Worm (Caenorhabditis elegans): Measurements from ENCODE around the gene acr-16.
A peak's percentile ranks its signal among the peaks of the same experiment; 100 is the strongest.
"Not testable (repeated sequence)": the region's sequence is repeated elsewhere in the genome, so short reads cannot be mapped to it uniquely, and the experiment has no call there.

acr-16 gene

DNA sequence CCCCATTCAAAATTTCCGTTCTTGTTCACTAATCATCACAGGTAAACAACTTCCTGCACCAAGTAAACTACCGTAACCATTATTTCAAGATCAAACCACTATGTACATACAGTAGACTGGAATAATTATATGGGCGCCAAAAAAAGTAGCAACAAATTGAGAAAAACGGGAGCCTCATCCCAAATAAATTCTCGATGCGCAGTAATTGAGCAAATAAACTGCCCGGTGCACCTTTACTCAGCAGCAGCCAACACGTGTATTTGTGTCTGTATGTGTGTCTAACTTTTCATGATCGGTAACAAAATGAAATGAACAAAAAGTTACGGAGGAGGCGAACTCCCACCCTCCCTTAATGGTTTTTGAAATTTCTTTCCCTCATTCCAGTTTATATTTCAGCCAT lies 31.8 kb upstream of the acr-16 start, which contains the start of gene otpl-5:
TSS of gene otpl-5 (plus strand) at position 301 of the 400 bp plus-strand sequence.
- no peak for TF ChIP-seq egl-13 (tag; optimal IDR thresholded peaks at IDR 0.05)

DNA sequence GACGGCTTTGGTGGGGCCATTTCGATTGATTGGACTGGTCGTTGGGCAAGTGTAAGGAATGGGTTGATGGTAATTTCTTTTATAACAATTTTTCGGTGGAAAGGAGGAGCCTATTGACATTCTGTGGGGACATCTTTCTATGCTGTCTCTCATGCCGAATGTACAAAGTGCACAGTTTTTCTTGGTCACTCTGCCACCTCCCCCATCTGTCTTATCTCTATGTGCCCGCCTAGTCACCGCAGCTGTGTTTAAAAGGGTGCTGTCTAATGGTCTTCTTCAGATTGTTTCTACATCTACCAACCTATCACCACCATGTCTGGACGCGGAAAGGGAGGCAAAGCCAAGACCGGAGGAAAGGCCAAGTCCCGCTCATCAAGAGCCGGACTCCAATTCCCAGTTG lies 27.9 kb upstream of the acr-16 start, which contains the start of the genes his-8 and his-7:
TSS of gene his-8 (minus strand) at position 20 of the 400 bp plus-strand sequence.
TSS of gene his-7 (plus strand) at position 313 of the 400 bp plus-strand sequence.
- TF ChIP-seq efl-1 (optimal IDR thresholded peaks at IDR 0.05): not testable (repeated sequence)
- TF ChIP-seq efl-1 (GFP tag; optimal IDR thresholded peaks at IDR 0.05 in 1 of 2): peak in 1 of 2 experiments; percentile 40

DNA sequence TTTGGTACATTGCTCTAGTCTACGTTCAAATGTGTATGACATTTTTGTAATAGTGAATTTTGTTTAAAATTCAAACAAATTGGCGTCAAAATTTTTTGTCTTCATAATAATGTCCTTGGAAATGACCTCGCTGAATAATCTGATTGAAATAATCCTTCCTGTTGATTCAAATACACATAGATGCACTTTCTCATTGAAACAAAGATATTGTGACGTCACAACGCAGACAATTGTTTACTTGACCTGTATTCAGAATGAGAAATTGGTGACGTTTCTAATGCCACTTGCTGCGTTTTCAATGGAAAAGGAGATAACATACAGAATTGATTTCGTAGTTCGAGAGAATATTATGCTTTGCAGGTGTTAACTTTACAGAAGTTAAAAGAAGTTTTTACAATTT lies 27.1 kb upstream of the acr-16 start:
- TF ChIP-seq mab-9 (GFP tag; IDR thresholded peaks at IDR 0.05) (no peak), lin-13 (GFP tag; optimal IDR thresholded peaks at IDR 0.05) (no peak), pqm-1 (tag; optimal IDR thresholded peaks at IDR 0.05) (no peak), nhr-28 (tag; optimal IDR thresholded peaks at IDR 0.05) (no peak), nhr-85 (tag) (peak; percentile 87), lin-39 (tag; optimal IDR thresholded peaks at IDR 0.05) (no peak), ces-1 (GFP tag; optimal IDR thresholded peaks at IDR 0.05) (no peak)

DNA sequence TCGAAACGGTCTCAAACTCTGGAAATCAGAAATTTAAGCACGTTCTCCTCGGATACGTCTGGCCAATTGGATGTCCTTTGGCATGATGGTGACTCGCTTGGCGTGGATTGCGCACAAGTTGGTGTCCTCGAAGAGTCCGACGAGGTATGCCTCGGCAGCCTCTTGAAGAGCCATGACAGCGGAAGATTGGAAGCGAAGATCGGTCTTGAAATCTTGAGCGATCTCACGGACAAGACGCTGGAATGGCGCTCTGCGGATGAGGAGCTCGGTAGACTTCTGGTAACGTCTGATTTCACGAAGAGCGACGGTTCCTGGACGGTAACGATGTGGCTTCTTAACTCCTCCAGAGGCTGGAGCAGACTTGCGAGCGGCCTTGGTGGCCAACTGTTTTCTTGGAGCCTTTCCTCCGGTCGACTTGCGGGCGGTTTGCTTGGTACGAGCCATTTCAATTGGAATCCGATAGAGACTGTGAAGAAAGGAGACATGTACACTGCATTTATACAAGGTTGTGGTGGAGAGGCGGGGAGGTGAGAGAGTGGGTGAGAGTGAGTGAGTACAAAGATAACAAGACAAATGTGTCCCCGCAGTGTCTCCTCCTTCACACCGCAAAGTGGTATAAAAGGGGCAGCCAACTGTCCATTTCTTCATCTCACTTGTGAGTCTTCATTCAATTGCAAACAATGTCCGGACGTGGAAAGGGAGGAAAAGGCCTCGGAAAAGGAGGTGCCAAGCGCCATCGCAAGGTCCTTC lies 26.3 kb upstream of the acr-16 start, which contains the start of the genes his-6 and his-5:
TSS of gene his-6 (minus strand) at position 444 of the 750 bp plus-strand sequence.
TSS of gene his-5 (plus strand) at position 681 of the 750 bp plus-strand sequence.
- TF ChIP-seq efl-3 (GFP tag; optimal IDR thresholded peaks at IDR 0.05): peak; percentile 17
- peak; percentile 23 for TF ChIP-seq rnt-1 (tag; optimal IDR thresholded peaks at IDR 0.05)
- peak; percentile 76 for TF ChIP-seq nhr-85 (tag)
- TF ChIP-seq nhr-19 (GFP tag; conservative IDR thresholded peaks at IDR 0.05): peak; percentile 66
- TF ChIP-seq nhr-71 (tag; optimal IDR thresholded peaks at IDR 0.05): peak; percentile 50
- TF ChIP-seq nhr-47 (tag; optimal IDR thresholded peaks at IDR 0.05): peak; percentile 44
- TF ChIP-seq nhr-20 (tag; optimal IDR thresholded peaks at IDR 0.05): peak; percentile 43
- peak; percentile 62 for TF ChIP-seq swsn-7 (tag; optimal IDR thresholded peaks at IDR 0.05)
- peak; percentile 88 for TF ChIP-seq grh-1 (GFP tag; IDR thresholded peaks at IDR 0.05)
- TF ChIP-seq nhr-90 (tag; optimal IDR thresholded peaks at IDR 0.05; ENCODE audit: poor library complexity): peak; percentile 30
- TF ChIP-seq ceh-88 (GFP tag; IDR thresholded peaks at IDR 0.05): peak; percentile 8; the same call in 1 of the 2 replicates
- TF ChIP-seq ztf-11 (tag; optimal IDR thresholded peaks at IDR 0.05): peak in 1 of 2 experiments; percentile 60
- TF ChIP-seq lin-14 (GFP tag; optimal IDR thresholded peaks at IDR 0.05): peak; percentile 80
- TF ChIP-seq snu-23 (GFP tag; optimal IDR thresholded peaks at IDR 0.05): peak; percentile 41
- peak; percentile 24; the same call in 1 of the 2 replicates for TF ChIP-seq isw-1 (GFP tag; IDR thresholded peaks at IDR 0.05)

DNA sequence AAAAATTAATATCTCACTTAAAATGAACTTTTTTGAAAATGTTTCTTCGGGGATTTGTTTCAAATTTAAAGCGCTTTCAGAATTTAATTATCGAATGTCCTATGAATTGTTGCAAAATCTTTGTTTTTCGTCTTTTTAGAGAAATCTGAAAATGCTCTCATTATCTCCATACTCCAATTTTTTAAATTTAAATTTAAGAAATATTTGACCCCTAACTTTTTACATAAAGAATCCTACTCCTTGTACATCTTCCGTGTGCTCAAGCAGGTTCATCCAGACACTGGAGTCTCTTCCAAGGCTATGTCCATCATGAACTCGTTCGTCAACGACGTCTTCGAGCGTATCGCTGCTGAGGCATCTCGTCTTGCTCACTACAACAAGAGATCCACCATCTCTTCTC lies 24.8 kb upstream of the acr-16 start, which contains the start of gene his-39:
TSS of gene his-39 (plus strand) at position 301 of the 400 bp plus-strand sequence.
- TF ChIP-seq mdl-1 (tag; optimal IDR thresholded peaks at IDR 0.05) (no peak), lin-15B (tag; optimal IDR thresholded peaks at IDR 0.05) (no peak), swsn-7 (tag; optimal IDR thresholded peaks at IDR 0.05) (no peak), nhr-71 (tag; optimal IDR thresholded peaks at IDR 0.05) (no peak), unc-30 (tag; optimal IDR thresholded peaks at IDR 0.05) (no peak), nhr-28 (tag; optimal IDR thresholded peaks at IDR 0.05) (no peak), nhr-77 (tag; optimal IDR thresholded peaks at IDR 0.05) (no peak)

DNA sequence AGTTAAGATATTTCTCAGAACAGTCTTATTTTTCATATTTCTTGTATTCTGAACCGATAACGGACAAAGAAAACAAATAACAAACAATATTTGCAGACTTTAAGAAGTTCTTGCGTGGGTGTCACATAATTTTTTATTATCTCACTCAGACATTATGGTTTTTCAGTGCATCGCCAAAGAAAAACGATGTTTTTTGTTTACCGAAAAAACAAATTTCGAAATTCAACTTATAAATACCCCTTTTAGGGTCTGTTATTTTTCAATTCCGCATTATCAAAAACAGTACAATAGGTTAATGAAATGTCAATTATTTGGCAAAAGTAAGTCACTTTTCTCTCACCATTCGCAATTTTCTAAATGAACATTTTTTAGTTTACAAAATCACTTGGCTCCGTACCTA lies 24.0 kb upstream of the acr-16 start, which contains the start of gene otpl-4:
TSS of gene otpl-4 (plus strand) at position 301 of the 400 bp plus-strand sequence.
- no peak for TF ChIP-seq fkh-8 (tag; optimal IDR thresholded peaks at IDR 0.05)
- no peak for TF ChIP-seq C04F5.9 (tag; optimal IDR thresholded peaks at IDR 0.05)
- TF ChIP-seq ces-1 (GFP tag; optimal IDR thresholded peaks at IDR 0.05): no peak
- TF ChIP-seq egl-13 (tag; optimal IDR thresholded peaks at IDR 0.05): no peak
- no peak for TF ChIP-seq dsc-1 (tag; optimal IDR thresholded peaks at IDR 0.05)
- TF ChIP-seq C34B4.2 (tag; optimal IDR thresholded peaks at IDR 0.05): no peak
- no peak for TF ChIP-seq vab-15 (tag; optimal IDR thresholded peaks at IDR 0.05)
- no peak for TF ChIP-seq mdl-1 (tag; optimal IDR thresholded peaks at IDR 0.05)
- no peak for TF ChIP-seq ceh-90 (tag; optimal IDR thresholded peaks at IDR 0.05)
- no peak for TF ChIP-seq nhr-20 (tag; optimal IDR thresholded peaks at IDR 0.05)
- TF ChIP-seq isw-1 (GFP tag; IDR thresholded peaks at IDR 0.05): no peak
- no peak for TF ChIP-seq zip-4 (GFP tag; optimal IDR thresholded peaks at IDR 0.05)
- no peak for TF ChIP-seq mep-1 (tag; optimal IDR thresholded peaks at IDR 0.05)
- TF ChIP-seq F16B12.6 (tag; optimal IDR thresholded peaks at IDR 0.05): no peak
- no peak for TF ChIP-seq ceh-82 (tag; optimal IDR thresholded peaks at IDR 0.05)
- no peak for TF ChIP-seq lin-13 (GFP tag; optimal IDR thresholded peaks at IDR 0.05)
